Worm (Caenorhabditis elegans): ENCODE measurements around the gene C02B10.6.

Gene C02B10.6

DNA sequence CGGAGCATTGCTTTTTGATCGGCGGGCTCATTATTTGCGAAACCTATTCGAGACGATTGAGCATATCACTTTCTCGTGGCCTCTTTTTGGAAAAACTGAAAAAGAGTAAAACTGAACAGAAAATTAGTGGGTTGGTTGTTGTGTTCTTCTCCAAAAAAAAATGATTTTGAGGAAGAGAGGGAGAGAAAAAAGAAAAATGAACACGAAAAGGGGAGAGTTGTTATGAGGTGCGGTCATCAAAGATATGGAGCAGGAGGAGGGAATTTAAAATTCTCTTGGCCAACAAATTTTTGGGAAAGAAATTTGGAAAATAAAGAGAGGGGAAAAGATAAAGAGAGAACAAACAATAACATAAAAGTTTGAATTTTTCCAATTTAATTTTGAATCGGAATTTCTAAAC is 25.3 kb upstream of the C02B10.6 start, which contains the start of gene hot-9:
TSS of gene hot-9 (minus strand) at position 101 of the 400 bp plus-strand sequence.
- TF ChIP-seq ama-1 (optimal IDR thresholded peaks at IDR 0.05) (no peak), ama-1 (GFP tag; optimal IDR thresholded peaks at IDR 0.05) (no peak), him-1 (tag; optimal IDR thresholded peaks at IDR 0.05) (no peak), nhr-179 (tag; optimal IDR thresholded peaks at IDR 0.05) (no peak), F55B11.4 (tag; optimal IDR thresholded peaks at IDR 0.05; ENCODE audit: borderline replicate concordance, insufficient read depth) (no peak), F49E8.2 (tag; optimal IDR thresholded peaks at IDR 0.05; ENCODE audit: insufficient read depth) (no peak), nhr-120 (GFP tag; IDR thresholded peaks at IDR 0.05) (no peak), atf-7 (tag; optimal IDR thresholded peaks at IDR 0.05) (no peak), F39B2.1 (GFP tag; IDR thresholded peaks at IDR 0.05) (no peak), fkh-3 (tag; optimal IDR thresholded peaks at IDR 0.05) (no peak), lsl-1 (GFP tag; optimal IDR thresholded peaks at IDR 0.05) (no peak), rec-8 (tag; optimal IDR thresholded peaks at IDR 0.05) (no peak), ceh-40 (GFP tag; IDR thresholded peaks at IDR 0.05) (no peak), lin-26 (GFP tag; IDR thresholded peaks at IDR 0.05) (no peak), Y56A3A.18 (GFP tag; IDR thresholded peaks at IDR 0.05) (no peak), xnd-1 (tag; optimal IDR thresholded peaks at IDR 0.05) (no peak), Y95B8A.8 (GFP tag; IDR thresholded peaks at IDR 0.05) (no peak)

DNA sequence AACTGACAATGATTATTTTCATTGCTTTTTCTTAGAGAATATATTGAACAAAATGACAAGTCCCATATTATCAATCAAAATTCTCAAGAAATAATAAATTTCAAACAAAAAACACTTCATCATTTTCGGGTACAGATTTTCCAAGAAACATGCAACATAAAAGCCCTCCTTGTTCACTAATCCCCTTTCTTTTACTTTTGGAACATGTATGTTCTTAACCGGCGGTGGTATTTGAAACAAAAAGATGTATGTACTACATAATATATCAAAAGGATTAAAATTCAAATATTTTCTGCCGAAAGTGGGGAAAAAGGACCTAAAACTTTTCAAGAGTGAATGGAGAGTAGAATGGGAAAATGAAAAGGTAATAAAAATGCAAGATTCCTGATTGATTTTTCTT is 16.4 kb upstream of the C02B10.6 start:
- TF ChIP-seq aptf-3 (GFP tag; IDR thresholded peaks at IDR 0.05) (no peak), madf-8 (GFP tag; conservative IDR thresholded peaks at IDR 0.05) (no peak), nhr-80 (tag; optimal IDR thresholded peaks at IDR 0.05) (no peak), nfya-1 (tag; optimal IDR thresholded peaks at IDR 0.05; ENCODE audit: borderline replicate concordance, insufficient read depth) (no peak), D2030.7 (GFP tag; IDR thresholded peaks at IDR 0.05) (no peak), mcd-1 (GFP tag; IDR thresholded peaks at IDR 0.05) (no peak), madf-6 (GFP tag; IDR thresholded peaks at IDR 0.05) (no peak), ceh-79 (tag; optimal IDR thresholded peaks at IDR 0.05) (no peak), tlf-1 (GFP tag; optimal IDR thresholded peaks at IDR 0.05) (no peak), ztf-18 (tag; optimal IDR thresholded peaks at IDR 0.05) (no peak), nhr-179 (tag; optimal IDR thresholded peaks at IDR 0.05) (no peak)

DNA sequence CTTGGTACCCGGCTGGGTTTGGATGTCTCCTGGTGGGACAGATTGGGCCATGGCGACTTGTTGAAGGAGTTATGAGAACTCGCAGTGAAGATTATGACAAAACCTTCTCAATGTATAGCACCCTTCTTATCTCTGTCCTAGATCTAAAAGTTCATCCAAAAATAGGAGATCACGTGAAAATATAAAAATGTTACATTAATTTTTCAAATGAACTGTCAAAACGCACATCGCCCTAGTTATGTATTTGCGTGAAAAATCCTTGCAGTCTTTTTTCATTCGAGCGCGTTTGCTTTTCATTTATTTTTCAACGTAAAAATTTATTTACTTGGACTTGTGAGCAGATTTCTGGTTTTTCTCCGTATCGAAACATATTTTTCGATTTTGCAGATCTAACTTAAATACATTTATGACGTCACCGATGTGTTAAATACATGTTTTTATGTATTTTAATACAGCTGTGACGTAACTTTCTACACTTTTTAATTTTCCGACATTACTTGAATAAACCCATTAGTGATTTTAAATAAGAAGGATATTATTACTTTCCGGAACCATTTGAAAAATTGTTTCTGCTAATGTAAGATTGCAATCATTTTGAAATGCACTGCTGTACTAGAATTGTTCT is 14.6 kb upstream of the C02B10.6 start, which contains the start of gene msp-55:
TSS of gene msp-55 (minus strand) at position 51 of the 625 bp plus-strand sequence.
- TF ChIP-seq attf-3 (GFP tag; conservative IDR thresholded peaks at IDR 0.05) = no peak
- TF ChIP-seq egrh-3 (GFP tag; IDR thresholded peaks at IDR 0.05) = no peak
- no peak for TF ChIP-seq ztf-6 (GFP tag; IDR thresholded peaks at IDR 0.05)
- no peak for TF ChIP-seq ccch-3 (GFP tag; optimal IDR thresholded peaks at IDR 0.05)
- TF ChIP-seq snpc-3.4 (tag; optimal IDR thresholded peaks at IDR 0.05) = no peak
- TF ChIP-seq ztf-25 (GFP tag; IDR thresholded peaks at IDR 0.05) = no peak
- no peak for TF ChIP-seq unc-130 (GFP tag; optimal IDR thresholded peaks at IDR 0.05)
- TF ChIP-seq B0035.1 (tag; optimal IDR thresholded peaks at IDR 0.05) = no peak
- no peak for TF ChIP-seq dpl-1 (GFP tag; optimal IDR thresholded peaks at IDR 0.05)
- TF ChIP-seq Y67H2A.10 (GFP tag; conservative IDR thresholded peaks at IDR 0.05) = no peak
- TF ChIP-seq F37B4.10 (GFP tag; IDR thresholded peaks at IDR 0.05) = no peak
- no peak for TF ChIP-seq hmg-1.2 (GFP tag; IDR thresholded peaks at IDR 0.05)
- no peak for TF ChIP-seq lin-35 (GFP tag; optimal IDR thresholded peaks at IDR 0.05)

Measured in whole organism, young adult.